Fruit fly (Drosophila melanogaster): ENCODE measurements around the gene CG1965.
A peak's percentile ranks its signal among the peaks of the same experiment; 100 is the strongest.

CG1965 gene

DNA sequence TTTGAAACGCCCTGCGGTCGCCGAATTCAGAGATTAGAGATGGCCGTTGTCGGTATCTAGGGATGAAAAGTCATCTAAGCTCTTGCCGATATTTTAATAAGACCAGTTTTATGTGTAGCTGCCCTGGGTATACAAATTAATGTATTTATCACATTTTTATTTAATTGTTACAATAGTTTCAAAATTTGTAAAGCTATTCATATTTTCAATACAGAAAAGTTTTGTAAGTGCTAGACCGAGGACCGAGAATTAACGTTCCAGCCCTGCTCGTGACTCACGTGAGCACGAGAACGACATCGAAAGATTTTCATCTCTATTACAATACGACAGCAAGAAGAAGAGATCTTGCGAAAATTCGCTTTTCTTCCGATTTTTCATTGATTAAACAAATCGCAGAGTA is at the start of gene CG1965, which contains the start of gene CG1105:
Gene CG1965, plus strand, starts transcription at position 310 of the 400 bp plus-strand sequence.
Gene CG1105, minus strand, starts transcription at position 45 of the 400 bp plus-strand sequence.
- TF ChIP-seq CG8478 (optimal IDR thresholded peaks at IDR 0.05) (no peak), CTCF (optimal IDR thresholded peaks at IDR 0.05) (peak in 1 of 2 experiments; percentile 13)

DNA sequence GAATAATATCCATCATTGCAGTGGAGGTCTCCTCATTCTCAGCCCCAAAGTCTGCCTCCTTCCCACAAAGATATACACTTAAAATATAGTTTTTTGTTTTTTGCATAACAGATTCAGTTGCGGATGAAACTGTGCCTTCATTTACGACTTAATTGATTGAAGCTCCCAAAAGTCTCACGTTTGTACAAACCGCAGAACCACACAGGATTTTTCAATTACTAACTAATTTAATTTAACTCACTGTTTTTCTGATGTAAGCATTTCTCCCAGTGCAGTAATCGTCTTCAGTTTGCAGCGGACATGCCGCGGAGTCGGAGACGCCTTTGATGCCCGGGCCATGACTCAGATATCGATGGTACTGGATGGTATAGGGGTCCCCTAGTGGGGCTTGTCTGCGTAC is 42.6 kb upstream of the CG1965 start:
- no peak for TF ChIP-seq CTCF (optimal IDR thresholded peaks at IDR 0.05)
- TF ChIP-seq CG8478 (optimal IDR thresholded peaks at IDR 0.05) = no peak

DNA sequence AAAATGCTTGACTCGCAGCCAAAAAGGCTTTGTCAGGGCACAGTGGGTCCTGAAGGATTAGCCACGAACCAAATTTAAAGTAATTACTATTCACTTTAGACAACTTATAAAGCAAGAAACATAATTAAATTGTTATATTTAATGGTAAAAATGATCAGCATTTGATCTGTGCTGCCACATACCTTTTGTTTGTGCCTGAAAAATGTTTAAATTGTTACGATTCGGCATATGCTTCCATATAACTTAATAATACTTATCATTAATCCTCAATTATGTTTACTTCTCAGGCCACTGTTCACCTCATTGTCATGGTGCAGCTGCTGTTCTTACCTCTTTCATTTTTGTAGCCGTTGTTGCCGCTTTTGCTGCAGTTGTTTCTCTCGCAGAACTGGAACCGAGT is 42.0 kb upstream of the CG1965 start:
- TF ChIP-seq CG8478 (optimal IDR thresholded peaks at IDR 0.05) = no peak
- no peak for TF ChIP-seq CTCF (optimal IDR thresholded peaks at IDR 0.05)

DNA sequence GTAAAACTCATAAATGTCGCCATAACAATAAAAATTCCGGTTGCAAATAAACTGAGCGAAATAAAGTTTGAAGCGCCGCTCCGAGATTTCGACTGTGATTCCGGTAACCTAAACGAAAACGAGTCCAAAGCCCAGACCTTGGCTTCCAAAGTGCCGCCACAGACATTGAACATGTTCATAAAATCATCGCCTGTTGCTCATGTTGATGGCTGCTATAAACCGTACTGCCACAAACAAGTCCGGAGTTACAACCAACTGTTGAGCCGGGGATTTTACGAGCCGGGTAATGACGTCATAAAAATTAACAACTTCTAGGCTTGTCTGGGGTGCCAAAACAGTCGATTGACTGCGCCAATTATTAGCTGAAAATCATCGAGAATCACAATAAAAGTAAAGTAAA is 38.6 kb upstream of the CG1965 start:
- TF ChIP-seq CTCF (optimal IDR thresholded peaks at IDR 0.05) (no peak), CG8478 (optimal IDR thresholded peaks at IDR 0.05) (no peak)

DNA sequence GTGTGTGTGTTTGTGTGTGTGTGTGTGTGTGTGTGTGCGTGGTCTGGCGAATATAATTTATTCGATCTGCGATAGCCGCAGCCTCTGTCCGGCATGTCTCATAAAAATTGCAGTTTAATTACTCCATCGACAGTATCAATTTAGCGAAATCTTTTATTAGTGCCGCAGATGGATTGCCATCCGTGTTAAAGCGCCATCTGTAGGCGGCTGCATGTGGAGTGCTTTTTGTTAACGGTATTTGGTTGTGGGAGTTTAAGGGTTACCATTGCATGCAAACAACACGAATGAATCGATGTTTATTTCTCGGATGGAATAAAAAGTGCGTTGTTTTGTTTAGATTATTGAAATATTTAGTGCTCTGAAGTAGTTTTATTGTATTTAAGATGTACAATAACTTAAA is 37.8 kb upstream of the CG1965 start:
- TF ChIP-seq CG8478 (optimal IDR thresholded peaks at IDR 0.05) (no peak), CTCF (optimal IDR thresholded peaks at IDR 0.05) (peak; percentile 77 to 78)

DNA sequence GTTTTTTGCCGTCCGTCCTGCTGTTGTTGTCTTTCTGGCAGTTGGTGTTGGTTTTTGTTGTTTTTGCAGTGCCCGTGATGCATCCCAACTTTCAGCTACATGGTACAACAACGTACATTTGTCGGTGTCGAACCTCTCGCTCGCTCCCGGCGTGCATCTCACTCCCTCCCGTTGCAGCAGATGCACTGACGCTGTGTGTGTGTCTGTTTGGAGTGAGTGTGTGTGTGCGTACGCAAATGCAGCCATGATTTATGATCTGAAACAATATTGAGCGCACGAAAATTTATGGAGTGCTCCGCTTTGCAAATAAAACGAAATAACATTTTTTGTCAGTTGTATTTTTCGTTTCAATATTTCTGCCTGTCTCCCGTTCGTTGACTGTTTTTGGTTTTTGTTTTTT is 35.6 kb upstream of the CG1965 start:
- TF ChIP-seq CTCF (optimal IDR thresholded peaks at IDR 0.05) (no peak), CG8478 (optimal IDR thresholded peaks at IDR 0.05) (no peak)

DNA sequence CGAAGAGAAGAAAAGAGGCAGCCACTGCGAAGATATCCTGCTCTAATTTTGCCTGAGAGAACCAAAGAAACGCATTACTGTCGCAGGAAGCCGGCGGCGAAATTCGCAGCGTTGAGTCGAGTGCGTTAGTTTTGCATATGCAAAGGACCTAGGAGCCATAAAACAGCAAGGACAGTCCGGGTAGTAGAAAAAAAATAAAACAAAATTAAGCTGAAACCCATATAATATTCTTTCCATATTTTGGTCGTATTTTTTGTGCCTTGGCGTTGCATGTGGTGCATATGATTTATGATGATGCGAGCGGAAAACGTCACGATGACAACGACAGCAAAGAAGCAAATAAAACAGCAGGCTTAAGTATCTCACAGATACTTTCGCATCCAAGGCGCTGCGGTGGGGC is 33.5 kb upstream of the CG1965 start:
- no peak for TF ChIP-seq CG8478 (optimal IDR thresholded peaks at IDR 0.05)
- no peak for TF ChIP-seq CTCF (optimal IDR thresholded peaks at IDR 0.05)

DNA sequence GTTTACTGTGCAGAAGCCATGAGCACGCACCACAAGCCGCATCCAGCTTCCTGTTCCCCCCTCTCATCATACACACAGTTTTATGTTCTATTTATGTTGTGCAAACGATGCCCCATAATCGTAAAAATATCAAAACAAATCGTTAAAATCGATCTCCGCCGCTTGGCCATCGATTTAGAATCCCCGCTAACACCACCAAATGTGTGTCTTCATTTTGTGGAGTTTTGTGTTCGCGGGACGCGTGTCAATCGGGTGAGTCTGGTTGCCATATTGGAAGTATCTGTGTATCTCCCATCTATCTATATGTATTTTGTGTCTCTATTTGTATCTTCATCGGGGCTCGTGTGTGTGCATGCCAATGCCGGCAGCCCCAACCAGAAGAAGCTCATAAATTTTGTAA is 32.8 kb upstream of the CG1965 start:
- TF ChIP-seq CTCF (optimal IDR thresholded peaks at IDR 0.05) = no peak
- no peak for TF ChIP-seq CG8478 (optimal IDR thresholded peaks at IDR 0.05)

DNA sequence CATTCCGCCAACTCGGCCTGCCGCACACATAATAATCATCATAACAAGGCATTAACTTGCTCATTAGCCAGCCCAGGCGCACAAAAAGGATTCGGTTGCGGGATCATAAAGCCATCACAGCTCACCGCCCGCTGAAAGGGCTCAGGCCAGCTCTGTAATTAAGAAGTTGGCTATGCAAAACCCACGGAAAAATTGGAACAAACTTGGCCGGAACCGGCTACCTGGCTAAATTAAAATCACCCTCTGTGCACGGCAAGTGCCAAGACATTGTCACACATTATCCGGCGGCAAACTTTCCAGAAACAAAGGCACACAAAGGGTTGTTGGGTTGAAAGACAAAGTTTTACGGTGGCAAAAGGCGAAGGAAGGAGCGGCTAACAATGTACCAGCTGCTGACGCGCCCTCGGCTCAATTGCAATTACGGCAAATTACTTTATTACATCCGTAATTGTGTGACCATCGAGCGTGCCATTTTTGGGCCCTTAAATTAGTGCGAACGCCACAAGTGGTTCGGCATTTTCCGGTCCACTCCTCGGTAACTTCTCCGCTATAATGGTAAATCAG is 31.4 kb upstream of the CG1965 start:
- TF ChIP-seq CG8478 (optimal IDR thresholded peaks at IDR 0.05) = no peak
- TF ChIP-seq CTCF (optimal IDR thresholded peaks at IDR 0.05) = no peak

DNA sequence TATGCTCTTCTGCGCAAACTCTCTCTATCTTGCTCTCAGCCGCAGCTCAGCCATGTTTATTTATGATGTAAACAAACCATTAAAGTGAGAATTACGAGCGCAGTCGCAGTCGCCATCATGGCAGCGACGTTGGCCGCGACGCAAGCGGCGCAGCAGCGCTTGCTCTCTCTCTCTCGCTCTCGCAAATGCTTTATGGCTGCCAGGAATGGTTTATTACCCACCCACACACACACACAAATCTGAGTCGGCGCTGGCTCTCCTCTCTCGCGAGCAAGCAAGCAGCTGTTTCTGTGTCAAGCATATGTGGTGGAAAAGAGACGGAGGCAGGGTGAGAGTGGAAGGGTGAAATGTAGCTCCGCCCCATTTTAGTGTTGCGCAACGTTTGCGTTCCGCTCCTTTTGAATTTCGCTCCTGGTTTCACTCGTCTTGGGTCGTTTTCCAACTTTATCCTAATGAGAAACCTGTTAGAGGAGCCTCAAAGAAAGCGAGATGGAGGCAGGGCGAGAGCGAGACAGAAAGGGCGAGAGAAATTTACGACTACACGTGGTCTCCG is 29.9 kb upstream of the CG1965 start:
- TF ChIP-seq CTCF (optimal IDR thresholded peaks at IDR 0.05) = peak in 1 of 2 experiments; percentile 21
- no peak for TF ChIP-seq CG8478 (optimal IDR thresholded peaks at IDR 0.05)

DNA sequence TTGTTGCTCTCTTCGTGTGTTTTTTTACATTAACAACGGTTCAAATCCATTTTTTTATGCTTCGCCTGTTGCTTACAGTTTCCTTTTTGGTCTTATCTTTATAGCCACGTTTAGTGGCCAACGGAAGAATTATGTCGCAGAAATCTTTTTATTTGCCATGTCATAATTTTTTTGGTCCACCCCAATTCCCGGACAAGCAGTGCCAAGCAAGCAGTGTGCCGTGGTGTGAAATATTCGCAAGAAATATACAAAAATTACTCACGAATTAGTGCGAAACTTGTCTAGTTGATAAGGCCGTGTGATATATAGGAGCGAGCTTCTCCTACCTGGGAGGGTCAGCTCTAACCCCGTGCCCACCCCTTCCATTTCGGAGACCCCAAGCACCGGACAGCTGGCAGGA is 26.3 kb upstream of the CG1965 start:
- TF ChIP-seq CG8478 (optimal IDR thresholded peaks at IDR 0.05) = no peak
- no peak for TF ChIP-seq CTCF (optimal IDR thresholded peaks at IDR 0.05)

DNA sequence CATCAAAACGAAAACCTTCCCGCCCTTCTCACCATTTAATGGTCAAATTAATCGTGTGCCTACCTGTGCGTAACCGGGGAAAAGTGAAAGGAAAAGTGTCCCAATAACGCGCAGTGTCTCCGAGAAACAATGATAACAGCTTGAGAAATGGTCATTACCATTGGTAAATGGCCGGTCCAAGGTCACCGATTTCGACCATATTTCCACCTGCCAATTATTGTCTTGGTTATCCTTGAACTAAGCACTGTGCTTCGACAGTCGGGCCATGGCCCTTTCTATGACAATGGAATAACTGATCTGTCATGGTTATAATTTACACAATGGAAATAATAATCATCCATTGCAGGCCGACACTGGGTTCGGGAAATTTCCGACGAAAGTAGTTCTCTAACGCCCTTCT is 23.2 kb upstream of the CG1965 start:
- TF ChIP-seq CTCF (optimal IDR thresholded peaks at IDR 0.05) = no peak
- no peak for TF ChIP-seq CG8478 (optimal IDR thresholded peaks at IDR 0.05)

DNA sequence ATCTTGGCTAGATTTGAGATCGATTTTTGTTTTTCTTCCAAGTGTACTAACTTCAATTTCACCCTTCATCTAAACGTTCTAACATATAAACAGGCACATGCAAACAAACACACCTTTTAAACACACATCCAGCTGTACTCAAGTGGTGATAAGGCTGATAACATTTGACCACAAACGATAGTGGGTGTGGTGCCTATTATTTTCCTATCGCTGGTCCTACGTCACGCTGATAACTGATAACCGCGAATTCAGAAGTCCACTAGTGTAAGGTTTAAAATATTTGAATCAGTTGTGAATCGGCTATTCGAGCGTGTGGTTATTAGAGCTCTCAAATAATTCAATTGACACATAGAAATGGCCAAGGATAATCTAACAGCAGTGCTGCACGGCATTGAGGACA is 15.0 kb upstream of the CG1965 start, which contains the start of gene Sodh1:
Gene Sodh1, plus strand, starts transcription at position 94 of the 400 bp plus-strand sequence.
- TF ChIP-seq CTCF (optimal IDR thresholded peaks at IDR 0.05) (no peak), CG8478 (optimal IDR thresholded peaks at IDR 0.05) (no peak)

DNA sequence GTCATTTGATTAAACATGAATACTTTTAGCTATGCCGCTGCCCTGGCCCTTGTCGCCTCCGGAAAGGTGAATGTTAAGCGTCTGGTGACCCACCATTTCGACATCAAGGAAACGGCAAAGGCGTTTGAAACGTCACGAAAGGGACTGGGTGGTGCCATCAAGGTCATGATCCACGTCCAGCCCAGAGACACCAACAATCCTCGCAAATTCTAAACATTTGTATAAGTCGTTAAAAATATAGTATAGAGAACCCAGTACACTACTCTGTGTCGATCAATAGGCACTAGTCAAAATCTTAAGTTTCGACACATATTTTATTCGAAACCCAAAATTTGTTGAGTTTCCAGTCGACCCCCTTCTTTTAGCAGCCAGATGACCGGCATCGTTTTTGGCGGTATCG is 12.9 kb upstream of the CG1965 start, which contains the start of gene CG1979:
Gene CG1979, plus strand, starts transcription at position 301 of the 400 bp plus-strand sequence.
- TF ChIP-seq CG8478 (optimal IDR thresholded peaks at IDR 0.05) = no peak
- no peak for TF ChIP-seq CTCF (optimal IDR thresholded peaks at IDR 0.05)

DNA sequence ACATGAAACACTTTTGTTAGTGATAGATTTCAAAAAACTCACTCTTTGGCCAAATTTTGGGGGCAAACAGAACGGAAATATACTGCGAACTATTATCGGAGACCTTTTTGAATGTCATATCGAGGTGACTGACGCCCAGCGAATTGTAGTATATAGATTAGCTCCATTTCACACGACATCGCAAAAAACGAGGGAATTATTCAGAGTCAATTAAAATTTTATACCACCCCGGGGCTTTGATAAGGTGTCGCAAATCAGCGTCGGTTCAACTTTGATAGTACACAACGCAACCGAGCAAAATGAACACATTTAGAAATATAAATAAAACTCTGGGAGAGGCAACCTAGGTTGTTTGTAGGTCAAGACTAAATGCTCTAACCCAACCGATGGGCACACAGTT is 9.2 kb upstream of the CG1965 start:
- no peak for TF ChIP-seq CTCF (optimal IDR thresholded peaks at IDR 0.05)
- TF ChIP-seq CG8478 (optimal IDR thresholded peaks at IDR 0.05) = no peak

DNA sequence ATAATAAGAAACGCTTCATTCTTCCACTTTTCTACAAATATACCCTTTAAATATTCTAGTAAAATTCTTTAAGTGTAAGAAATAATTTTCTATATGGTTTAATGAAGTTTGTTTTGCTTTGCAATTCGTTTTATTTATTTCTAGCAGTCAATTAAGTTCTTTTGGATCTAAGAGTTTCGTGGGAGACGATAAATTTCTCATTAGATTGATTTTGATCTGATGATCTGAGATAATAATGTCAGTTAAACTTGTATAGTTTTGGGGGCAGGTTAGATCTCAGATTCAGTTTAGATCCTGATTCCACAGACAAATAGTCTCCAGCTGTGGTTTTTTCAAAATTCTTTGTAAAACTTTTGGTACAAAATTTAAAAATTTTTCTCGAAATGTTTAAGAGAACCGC is 8.2 kb upstream of the CG1965 start, which contains the start of gene dj:
Gene dj, plus strand, starts transcription at position 301 of the 400 bp plus-strand sequence.
- no peak for TF ChIP-seq CTCF (optimal IDR thresholded peaks at IDR 0.05)
- TF ChIP-seq CG8478 (optimal IDR thresholded peaks at IDR 0.05) = no peak

DNA sequence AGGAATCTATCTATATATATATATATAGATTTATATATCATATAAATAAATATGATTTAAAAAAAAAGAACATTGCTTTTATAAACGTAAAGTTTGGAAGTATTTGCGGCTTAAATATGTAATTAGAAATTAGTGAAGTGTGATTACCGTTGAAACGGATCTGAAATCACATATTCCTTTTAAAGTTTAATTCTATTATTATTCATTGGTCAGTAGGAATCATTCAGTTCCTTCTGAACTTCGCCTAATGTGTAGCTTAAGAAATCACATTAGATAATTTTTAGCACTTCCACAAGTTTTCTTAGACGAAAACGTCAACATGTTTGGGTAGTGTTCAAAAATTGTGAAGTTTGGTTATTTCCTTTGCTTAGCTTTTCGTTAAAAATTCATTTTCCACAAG is 6.7 kb upstream of the CG1965 start, which contains the start of gene djl:
Gene djl, plus strand, starts transcription at position 301 of the 400 bp plus-strand sequence.
- no peak for TF ChIP-seq CG8478 (optimal IDR thresholded peaks at IDR 0.05)

Data from S2 (cell line).